Worm (Caenorhabditis elegans) whole organism, L3 larva: ENCODE measurements around the gene srbc-59.

ENCODE experiments used
- ZK546.5 ChIP-seq: sonication (generic microtip); optimal IDR thresholded peaks from 2 replicates; lab custom pipeline; 2017; ENCODE audit warnings: missing biosample characterization, missing genetic modification characterization
- aly-2 ChIP-seq: fragments of 150-350 bp; optimal IDR thresholded peaks from 2 replicates; lab custom pipeline; 2014; ENCODE audit warnings: missing biosample characterization, missing genetic modification characterization
- ama-1 ChIP-seq: fragments of 150-350 bp; optimal IDR thresholded peaks from 2 replicates; lab custom pipeline; 2018
- ceh-28 ChIP-seq: fragments of 150-350 bp; optimal IDR thresholded peaks from 2 replicates; lab custom pipeline; 2014; ENCODE audit warnings: missing biosample characterization, missing genetic modification reagents, missing genetic modification characterization
- ceh-9 ChIP-seq: sonication (generic microtip); optimal IDR thresholded peaks from 2 replicates; lab custom pipeline; 2018; ENCODE audit warnings: missing biosample characterization, missing genetic modification characterization
- elt-1 ChIP-seq: fragments of 150-350 bp; optimal IDR thresholded peaks from 2 replicates; lab custom pipeline; 2014; ENCODE audit warnings: missing biosample characterization, missing genetic modification characterization
- elt-2 ChIP-seq: sonication (generic microtip); optimal IDR thresholded peaks from 2 replicates; lab custom pipeline; 2016; ENCODE audit warnings: missing genetic modification reagents, mild to moderate bottlenecking, missing genetic modification characterization, missing compliant biosample characterization
- elt-3 ChIP-seq, 3 experiments: fragments of 150-350 bp in 1 of 3; sonication (generic microtip) in 2 of 3; optimal IDR thresholded peaks; 2 replicates in 2 of 3; 4 replicates in 1 of 3; lab custom pipeline; 2014 to 2017; ENCODE audit warnings: missing biosample characterization in 3 of 3, missing genetic modification characterization in 3 of 3
- fkh-10 ChIP-seq: sonication (generic microtip); optimal IDR thresholded peaks from 2 replicates; lab custom pipeline; 2017; ENCODE audit warnings: missing biosample characterization, missing genetic modification reagents, missing genetic modification characterization
- fkh-2 ChIP-seq: fragments of 150-350 bp; optimal IDR thresholded peaks from 2 replicates; lab custom pipeline; 2014; ENCODE audit warnings: missing biosample characterization, missing genetic modification reagents, missing genetic modification characterization
- fos-1 ChIP-seq: fragments of 150-350 bp; optimal IDR thresholded peaks from 2 replicates; lab custom pipeline; 2014; ENCODE audit warnings: missing biosample characterization, missing genetic modification characterization
- hmg-11 ChIP-seq: sonication (generic microtip); optimal IDR thresholded peaks from 2 replicates; lab custom pipeline; 2016; ENCODE audit warnings: missing genetic modification characterization, missing compliant biosample characterization
- jun-1 ChIP-seq: fragments of 150-350 bp; optimal IDR thresholded peaks from 2 replicates; lab custom pipeline; 2014; ENCODE audit warnings: missing biosample characterization, missing genetic modification reagents, missing genetic modification characterization
- lin-15B ChIP-seq: fragments of 150-350 bp; optimal IDR thresholded peaks from 2 replicates; lab custom pipeline; 2014; ENCODE audit warnings: missing biosample characterization, missing genetic modification characterization
- lin-39 ChIP-seq: fragments of 150-350 bp; optimal IDR thresholded peaks from 2 replicates; lab custom pipeline; 2018; ENCODE audit warnings: missing biosample characterization, missing genetic modification reagents, missing genetic modification characterization
- lsy-12 ChIP-seq: sonication (generic microtip); optimal IDR thresholded peaks from 2 replicates; lab custom pipeline; 2016; ENCODE audit warnings: mild to moderate bottlenecking, missing genetic modification characterization, missing compliant biosample characterization
- mdl-1 ChIP-seq: fragments of 150-350 bp; optimal IDR thresholded peaks from 2 replicates; lab custom pipeline; 2014; ENCODE audit warnings: missing biosample characterization, missing genetic modification characterization
- nhr-11 ChIP-seq: fragments of 150-350 bp; optimal IDR thresholded peaks from 2 replicates; lab custom pipeline; 2014; ENCODE audit warnings: missing biosample characterization, missing genetic modification characterization
- nhr-23 ChIP-seq: fragments of 150-350 bp; optimal IDR thresholded peaks from 2 replicates; lab custom pipeline; 2014; ENCODE audit warnings: missing biosample characterization, missing genetic modification reagents, missing genetic modification characterization
- nhr-25 ChIP-seq: sonication (generic microtip); optimal IDR thresholded peaks from 2 replicates; lab custom pipeline; 2017; ENCODE audit warnings: missing biosample characterization, missing genetic modification characterization
- nhr-28 ChIP-seq: fragments of 150-350 bp; optimal IDR thresholded peaks from 2 replicates; lab custom pipeline; 2014; ENCODE audit warnings: missing biosample characterization, missing genetic modification characterization
- nhr-43 ChIP-seq: sonication (generic microtip); optimal IDR thresholded peaks from 2 replicates; lab custom pipeline; 2016; ENCODE audit warnings: mild to moderate bottlenecking, missing genetic modification characterization, missing compliant biosample characterization; ENCODE audit not compliant: poor library complexity, severe bottlenecking
- nhr-67 ChIP-seq: fragments of 150-350 bp; optimal IDR thresholded peaks from 2 replicates; lab custom pipeline; 2014; ENCODE audit warnings: missing biosample characterization, missing genetic modification characterization
- nhr-76 ChIP-seq: fragments of 150-350 bp; sonication (generic microtip); optimal IDR thresholded peaks from 5 replicates; lab custom pipeline; 2014; ENCODE audit warnings: missing biosample characterization, missing genetic modification characterization
- nhr-77 ChIP-seq: fragments of 150-350 bp; optimal IDR thresholded peaks from 2 replicates; lab custom pipeline; 2014; ENCODE audit warnings: missing biosample characterization, missing genetic modification characterization
- pha-4 ChIP-seq: fragments of 150-350 bp; optimal IDR thresholded peaks from 2 replicates; lab custom pipeline; 2014; ENCODE audit warnings: missing biosample characterization, missing genetic modification reagents, missing genetic modification characterization
- sea-2 ChIP-seq: fragments of 150-350 bp; sonication (generic microtip); optimal IDR thresholded peaks from 4 replicates; lab custom pipeline; 2014; ENCODE audit warnings: missing biosample characterization, missing genetic modification reagents, missing genetic modification characterization
- skn-1 ChIP-seq: fragments of 150-350 bp; optimal IDR thresholded peaks from 2 replicates; lab custom pipeline; 2014; ENCODE audit warnings: missing biosample characterization, missing genetic modification characterization
- snpc-4 ChIP-seq: fragments of 150-350 bp; optimal IDR thresholded peaks from 2 replicates; lab custom pipeline; 2014; ENCODE audit warnings: missing biosample characterization, missing genetic modification characterization
- tbx-2 ChIP-seq: sonication (generic microtip); optimal IDR thresholded peaks from 2 replicates; lab custom pipeline; 2016; ENCODE audit warnings: mild to moderate bottlenecking, missing genetic modification characterization, missing compliant biosample characterization
- unc-62 ChIP-seq: fragments of 150-350 bp; sonication (generic microtip); optimal IDR thresholded peaks from 4 replicates; lab custom pipeline; 2014; ENCODE audit warnings: missing biosample characterization, missing genetic modification reagents, missing genetic modification characterization
- zag-1 ChIP-seq: fragments of 150-350 bp; optimal IDR thresholded peaks from 2 replicates; lab custom pipeline; 2014; ENCODE audit warnings: missing biosample characterization, missing genetic modification characterization
- ztf-11 ChIP-seq: fragments of 150-350 bp; optimal IDR thresholded peaks from 2 replicates; lab custom pipeline; 2014; ENCODE audit warnings: missing biosample characterization, missing genetic modification characterization
- ztf-4 ChIP-seq: fragments of 150-350 bp; optimal IDR thresholded peaks from 2 replicates; lab custom pipeline; 2014; ENCODE audit warnings: missing biosample characterization, missing genetic modification characterization

The srbc-59 gene

DNA sequence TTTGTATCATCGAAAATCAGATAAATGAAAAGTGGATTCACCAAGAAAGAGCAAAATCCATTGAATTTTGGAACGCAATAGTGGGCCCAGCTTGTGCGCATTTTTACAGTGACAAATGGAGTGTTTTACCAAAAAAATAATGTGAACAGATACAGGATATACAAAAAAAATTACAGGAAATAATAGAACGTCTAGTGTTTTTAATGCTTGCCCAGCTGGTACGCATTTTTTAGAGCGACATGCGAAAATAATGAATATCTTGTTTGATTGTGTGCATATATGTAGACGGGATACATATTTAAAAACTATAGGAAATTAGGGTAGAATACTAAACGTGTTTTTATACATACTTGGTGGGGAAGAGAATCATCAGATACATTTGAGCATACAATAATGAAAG, 42.3 kb upstream of the srbc-59 start, which contains the start of gene srj-25:
srj-25 (minus strand) TSS at position 101 of the 400 bp plus-strand sequence.
- TF ChIP-seq nhr-25 (no peak), zag-1 (tag; lab: Kevin White, UChicago) (no peak), skn-1 (no peak), ceh-9 (no peak), nhr-67 (tag; lab: Kevin White, UChicago) (no peak), fos-1 (tag; lab: Kevin White, UChicago) (no peak)

ce11 chrV:738770-739169, 39.7 kb upstream of the srbc-59 start, which contains the start of gene srj-24:
TSS of gene srj-24 (minus strand) at chrV:738870.
- TF ChIP-seq pha-4 (tag; lab: Kevin White, UChicago), result no peak
- TF ChIP-seq ztf-4 (tag; lab: Kevin White, UChicago), result no peak
- TF ChIP-seq nhr-43, result no peak
- no peak for TF ChIP-seq nhr-77 (tag; lab: Kevin White, UChicago)
- no peak for TF ChIP-seq lin-39 (tag; lab: Kevin White, UChicago)
- no peak for TF ChIP-seq elt-1 (tag; lab: Kevin White, UChicago)
- TF ChIP-seq tbx-2 (tag; lab: Kevin White, UChicago), result no peak
- no peak for TF ChIP-seq ztf-11 (tag; lab: Kevin White, UChicago)
- no peak for TF ChIP-seq ceh-28
- no peak for TF ChIP-seq ama-1 (lab: Kevin White, UChicago)
- no peak for TF ChIP-seq nhr-11 (tag; lab: Kevin White, UChicago)
- TF ChIP-seq elt-3 (tag; optimal IDR thresholded peaks at IDR 0.05; lab: Kevin White, UChicago), result no peak
- no peak for TF ChIP-seq unc-62
- no peak for TF ChIP-seq fkh-2 (tag; lab: Kevin White, UChicago)
- no peak for TF ChIP-seq zag-1 (tag; lab: Kevin White, UChicago)
- TF ChIP-seq nhr-25, result no peak

ce11 chrV:741820-742219, 36.6 kb upstream of the srbc-59 start, which contains the start of gene C05E4.7:
TSS of gene C05E4.7 (plus strand) at chrV:742120.
- no peak for TF ChIP-seq unc-62
- no peak for TF ChIP-seq snpc-4

DNA sequence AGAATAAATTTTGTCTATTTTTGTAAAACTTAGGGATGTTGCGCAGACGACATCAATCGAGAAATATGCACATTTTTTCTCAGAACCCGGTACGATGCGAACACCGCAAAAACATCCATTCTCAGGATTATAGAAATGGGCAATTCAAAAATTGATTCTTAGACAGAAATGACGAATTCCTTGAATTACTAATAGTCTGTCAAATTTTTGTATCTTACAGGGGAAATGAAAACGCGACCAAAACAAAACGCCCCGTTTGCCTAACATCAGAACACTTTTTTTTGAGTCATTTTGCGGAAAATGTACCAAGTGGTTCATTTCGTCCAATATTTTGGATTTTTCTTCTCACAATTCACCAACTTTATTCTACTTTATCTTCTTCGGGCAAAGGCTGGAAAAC, 35.1 kb upstream of the srbc-59 start, which contains the start of gene str-134:
str-134 (plus strand) TSS at position 301 of the 400 bp plus-strand sequence.
- TF ChIP-seq elt-2 (tag; lab: Kevin White, UChicago) (no peak), sea-2 (no peak), jun-1 (tag; lab: Kevin White, UChicago) (no peak), lin-15B (tag; lab: Kevin White, UChicago) (no peak), nhr-67 (tag; lab: Kevin White, UChicago) (no peak), ceh-28 (no peak), zag-1 (tag; lab: Kevin White, UChicago) (no peak), tbx-2 (tag; lab: Kevin White, UChicago) (no peak), nhr-23 (tag; lab: Kevin White, UChicago) (no peak), skn-1 (no peak), mdl-1 (no peak), hmg-11 (tag; lab: Kevin White, UChicago) (no peak), nhr-11 (tag; lab: Kevin White, UChicago) (no peak), fos-1 (tag; lab: Kevin White, UChicago) (no peak), ztf-11 (tag; lab: Kevin White, UChicago) (no peak), elt-3 (tag; optimal IDR thresholded peaks at IDR 0.05; lab: Kevin White, UChicago) (no peak)

DNA sequence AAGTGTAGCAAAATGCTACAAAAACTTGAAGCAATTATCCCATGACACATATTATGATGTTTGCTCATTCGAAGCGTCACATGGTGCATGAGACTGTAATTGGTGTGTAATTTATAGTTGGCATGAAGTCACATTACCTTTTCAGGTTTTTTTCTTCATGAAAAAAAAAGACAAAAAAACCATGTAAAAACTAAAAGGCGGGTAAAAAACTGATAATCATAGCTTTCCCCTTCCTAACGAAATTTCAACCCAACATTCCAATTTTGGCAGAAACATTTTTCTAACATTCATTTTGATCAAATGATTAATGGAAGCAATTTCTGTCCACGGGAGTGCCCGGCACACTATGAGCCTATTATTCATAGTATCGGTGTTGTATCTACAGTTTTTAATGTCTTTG, 30.4 kb upstream of the srbc-59 start, which contains the start of gene sri-4:
sri-4 (plus strand) TSS at position 301 of the 400 bp plus-strand sequence.
- TF ChIP-seq sea-2 (no peak), ceh-9 (no peak), ztf-11 (tag; lab: Kevin White, UChicago) (no peak), snpc-4 (no peak), nhr-28 (no peak), nhr-43 (no peak), nhr-76 (no peak), lsy-12 (tag; lab: Kevin White, UChicago) (no peak), unc-62 (no peak), skn-1 (no peak), hmg-11 (tag; lab: Kevin White, UChicago) (no peak), fkh-10 (GFP tag; lab: Kevin White, UChicago) (no peak), aly-2 (no peak), elt-1 (tag; lab: Kevin White, UChicago) (no peak), ZK546.5 (tag; lab: Kevin White, UChicago) (no peak), tbx-2 (tag; lab: Kevin White, UChicago) (no peak), mdl-1 (no peak), jun-1 (tag; lab: Kevin White, UChicago) (no peak), nhr-11 (tag; lab: Kevin White, UChicago) (no peak)
